Fruit fly (Drosophila melanogaster) whole organism, prepupa: ENCODE measurements around the gene CG6678.

Experiments
- Blimp-1 ChIP-seq: fragments of 200-800 bp; sonication (Bioruptor generic); optimal IDR thresholded peaks from 3 replicates; lab custom pipeline; 2017; ENCODE audit warnings: missing biosample characterization, missing genetic modification characterization, mild to moderate bottlenecking, moderate library complexity, missing genetic modification reagents
- CG10631 ChIP-seq: fragments of 200-800 bp; sonication (Bioruptor generic); optimal IDR thresholded peaks from 2 replicates; lab custom pipeline; 2016; ENCODE audit warnings: missing biosample characterization, missing genetic modification characterization
- CG10669 ChIP-seq: fragments of 200-800 bp; sonication (Bioruptor generic); optimal IDR thresholded peaks from 3 replicates; lab custom pipeline; 2018; ENCODE audit warnings: missing biosample characterization, mild to moderate bottlenecking, missing genetic modification characterization, moderate library complexity
- CG15336 ChIP-seq: fragments of 200-800 bp; sonication (Bioruptor generic); IDR thresholded peaks from 2 replicates; pipeline ENCODE4 v1.3.6; 2022; ENCODE audit warnings: missing biosample characterization, missing genetic modification characterization
- CG1621 ChIP-seq: fragments of 200-800 bp; sonication (Bioruptor generic); optimal IDR thresholded peaks from 3 replicates; lab custom pipeline; 2018; ENCODE audit warnings: missing biosample characterization, mild to moderate bottlenecking, missing genetic modification characterization
- CG3032 ChIP-seq: fragments of 200-800 bp; optimal IDR thresholded peaks from 2 replicates; lab custom pipeline; 2019; ENCODE audit warnings: missing biosample characterization, mild to moderate bottlenecking, missing genetic modification characterization, moderate library complexity
- CG31627 ChIP-seq: fragments of 200-800 bp; sonication (Bioruptor generic); optimal IDR thresholded peaks from 3 replicates; lab custom pipeline; 2016; ENCODE audit warnings: missing biosample characterization, missing genetic modification characterization
- CG32006 ChIP-seq: fragments of 200-800 bp; sonication (Bioruptor generic); optimal IDR thresholded peaks from 3 replicates; lab custom pipeline; 2017; ENCODE audit warnings: missing biosample characterization, mild to moderate bottlenecking, missing genetic modification characterization
- CG34406 ChIP-seq: fragments of 200-800 bp; sonication (Bioruptor generic); optimal IDR thresholded peaks from 3 replicates; lab custom pipeline; 2016; ENCODE audit warnings: missing biosample characterization, missing genetic modification characterization
- CG3919 ChIP-seq: fragments of 200-800 bp; sonication (Bioruptor generic); optimal IDR thresholded peaks from 3 replicates; lab custom pipeline; 2016; ENCODE audit warnings: missing biosample characterization, missing genetic modification characterization
- CG4318 ChIP-seq: fragments of 200-800 bp; sonication (Bioruptor generic); optimal IDR thresholded peaks from 3 replicates; lab custom pipeline; 2017; ENCODE audit warnings: missing biosample characterization, mild to moderate bottlenecking, missing genetic modification characterization
- CG6163 ChIP-seq: fragments of 200-800 bp; sonication (Bioruptor generic); IDR thresholded peaks from 3 replicates; pipeline ENCODE4 v1.3.6; 2022; ENCODE audit warnings: missing biosample characterization, missing genetic modification characterization
- CG6276 ChIP-seq: fragments of 200-800 bp; sonication (Bioruptor generic); optimal IDR thresholded peaks from 2 replicates; lab custom pipeline; 2017; ENCODE audit warnings: missing biosample characterization, mild to moderate bottlenecking, missing genetic modification characterization
- CG6808 ChIP-seq: fragments of 200-800 bp; sonication (Bioruptor generic); optimal IDR thresholded peaks from 3 replicates; lab custom pipeline; 2017; ENCODE audit warnings: missing biosample characterization, missing genetic modification characterization, mild to moderate bottlenecking, moderate library complexity, missing genetic modification reagents
- CG6854 ChIP-seq: fragments of 200-800 bp; sonication (Bioruptor generic); optimal IDR thresholded peaks from 2 replicates; lab custom pipeline; 2017; ENCODE audit warnings: missing biosample characterization, mild to moderate bottlenecking, missing genetic modification characterization
- CG7368 ChIP-seq: fragments of 200-800 bp; sonication (Bioruptor generic); optimal IDR thresholded peaks from 3 replicates; lab custom pipeline; 2016; ENCODE audit warnings: missing biosample characterization, missing genetic modification characterization
- CG8119 ChIP-seq: fragments of 200-800 bp; sonication (Bioruptor generic); IDR thresholded peaks from 3 replicates; pipeline ENCODE4 v1.3.6; 2022; ENCODE audit warnings: missing biosample characterization, missing genetic modification characterization
- CG8319 ChIP-seq: fragments of 200-800 bp; sonication (Bioruptor generic); optimal IDR thresholded peaks from 3 replicates; lab custom pipeline; 2016; ENCODE audit warnings: missing biosample characterization, missing genetic modification characterization
- CG9139 ChIP-seq: fragments of 200-800 bp; sonication (Bioruptor generic); optimal IDR thresholded peaks from 3 replicates; lab custom pipeline; 2017; ENCODE audit warnings: missing biosample characterization, mild to moderate bottlenecking, missing genetic modification characterization
- Eip75B ChIP-seq: fragments of 200-800 bp; sonication (Bioruptor generic); optimal IDR thresholded peaks from 3 replicates; lab custom pipeline; 2016; ENCODE audit warnings: missing biosample characterization, missing genetic modification characterization
- Eip78C ChIP-seq: fragments of 200-800 bp; sonication (Bioruptor generic); peaks from one replicate; lab custom pipeline; 2016; ENCODE audit warnings: missing biosample characterization, missing genetic modification characterization
- Eip93F ChIP-seq: fragments of 200-800 bp; sonication (Bioruptor generic); optimal IDR thresholded peaks from 2 replicates; lab custom pipeline; 2016; ENCODE audit warnings: missing biosample characterization, mild to moderate bottlenecking, missing genetic modification characterization
- Ets96B ChIP-seq: fragments of 200-800 bp; optimal IDR thresholded peaks from 2 replicates; lab custom pipeline; 2019; ENCODE audit warnings: missing biosample characterization, mild to moderate bottlenecking, missing genetic modification characterization, moderate library complexity
- Gug ChIP-seq: fragments of 200-800 bp; sonication (Bioruptor generic); IDR thresholded peaks from 2 replicates; pipeline ENCODE4 v1.3.6; 2022; ENCODE audit warnings: missing biosample characterization, missing genetic modification characterization
- Hr38 ChIP-seq: sonication (Bioruptor generic); optimal IDR thresholded peaks from 2 replicates; lab custom pipeline; 2016; ENCODE audit warnings: missing biosample characterization, missing genetic modification characterization
- Hr4 ChIP-seq: fragments of 200-800 bp; sonication (Bioruptor generic); optimal IDR thresholded peaks from 3 replicates; lab custom pipeline; 2016; ENCODE audit warnings: missing biosample characterization, missing genetic modification characterization
- Lpt ChIP-seq: fragments of 200-800 bp; sonication (Bioruptor generic); optimal IDR thresholded peaks from 3 replicates; lab custom pipeline; 2016; ENCODE audit warnings: missing biosample characterization, missing genetic modification characterization
- Met ChIP-seq: fragments of 200-800 bp; sonication (Bioruptor generic); optimal IDR thresholded peaks from 3 replicates; lab custom pipeline; 2016; ENCODE audit warnings: missing biosample characterization, missing genetic modification characterization
- OdsH ChIP-seq: fragments of 200-800 bp; sonication (Bioruptor generic); optimal IDR thresholded peaks from 3 replicates; lab custom pipeline; 2016; ENCODE audit warnings: missing biosample characterization, missing genetic modification characterization
- Smox ChIP-seq: fragments of 200-800 bp; sonication (Bioruptor generic); optimal IDR thresholded peaks from 3 replicates; lab custom pipeline; 2016; ENCODE audit warnings: missing biosample characterization, missing genetic modification characterization
- Sox102F ChIP-seq: fragments of 200-800 bp; sonication (Bioruptor generic); optimal IDR thresholded peaks from 2 replicates; lab custom pipeline; 2016; ENCODE audit warnings: missing biosample characterization, mild to moderate bottlenecking, missing genetic modification characterization
- Sox15 ChIP-seq: fragments of 200-800 bp; sonication (Bioruptor generic); optimal IDR thresholded peaks from 3 replicates; lab custom pipeline; 2016; ENCODE audit warnings: missing biosample characterization, missing genetic modification characterization
- achi ChIP-seq: fragments of 200-800 bp; sonication (Bioruptor generic); optimal IDR thresholded peaks from 3 replicates; lab custom pipeline; 2016; ENCODE audit warnings: missing biosample characterization, missing genetic modification characterization
- acj6 ChIP-seq: fragments of 200-800 bp; sonication (Bioruptor generic); optimal IDR thresholded peaks from 3 replicates; lab custom pipeline; 2016; ENCODE audit warnings: missing biosample characterization, missing genetic modification characterization
- cyc ChIP-seq: fragments of 200-800 bp; sonication (Bioruptor generic); optimal IDR thresholded peaks from 3 replicates; lab custom pipeline; 2016; ENCODE audit warnings: missing biosample characterization, missing genetic modification characterization
- dac ChIP-seq: fragments of 200-800 bp; sonication (Bioruptor generic); optimal IDR thresholded peaks from 2 replicates; lab custom pipeline; 2017; ENCODE audit warnings: missing biosample characterization, mild to moderate bottlenecking, missing genetic modification characterization
- dsx ChIP-seq: fragments of 200-800 bp; optimal IDR thresholded peaks from 3 replicates; lab custom pipeline; 2019; ENCODE audit warnings: missing biosample characterization, mild to moderate bottlenecking, missing genetic modification characterization, moderate library complexity; ENCODE audit not compliant: poor library complexity, severe bottlenecking
- eg ChIP-seq: fragments of 200-800 bp; sonication (Bioruptor generic); IDR thresholded peaks from 3 replicates; pipeline ENCODE4 v1.3.6; 2022; ENCODE audit warnings: missing biosample characterization, missing genetic modification characterization
- fd85E ChIP-seq: fragments of 200-800 bp; sonication (Bioruptor generic); optimal IDR thresholded peaks from 3 replicates; lab custom pipeline; 2016; ENCODE audit warnings: missing biosample characterization, missing genetic modification characterization
- fkh ChIP-seq: fragments of 200-800 bp; sonication (Bioruptor generic); optimal IDR thresholded peaks from 3 replicates; lab custom pipeline; 2017; ENCODE audit warnings: missing biosample characterization, mild to moderate bottlenecking, missing genetic modification characterization, moderate library complexity
- lz ChIP-seq: fragments of 200-800 bp; sonication (Bioruptor generic); optimal IDR thresholded peaks from 3 replicates; lab custom pipeline; 2016; ENCODE audit warnings: missing biosample characterization, missing genetic modification characterization
- pdm3 ChIP-seq: fragments of 200-800 bp; sonication (Bioruptor generic); optimal IDR thresholded peaks from 3 replicates; lab custom pipeline; 2016; ENCODE audit warnings: missing biosample characterization, missing genetic modification characterization
- salr ChIP-seq, 2 experiments: fragments of 200-800 bp; sonication (Bioruptor generic); optimal IDR thresholded peaks; 3 replicates each; lab custom pipeline; 2016 to 2018; ENCODE audit warnings: missing biosample characterization in 2 of 2, missing genetic modification characterization in 2 of 2, mild to moderate bottlenecking in 1 of 2
- spab ChIP-seq: fragments of 200-800 bp; sonication (Bioruptor generic); optimal IDR thresholded peaks from 2 replicates; lab custom pipeline; 2017; ENCODE audit warnings: missing biosample characterization, mild to moderate bottlenecking, missing genetic modification characterization, missing genetic modification reagents
- ss ChIP-seq, 2 experiments: fragments of 200-800 bp; sonication (Bioruptor generic); optimal IDR thresholded peaks; 2 replicates in 1 of 2; 3 replicates in 1 of 2; lab custom pipeline; 2017 to 2018; ENCODE audit warnings: mild to moderate bottlenecking in 2 of 2, missing biosample characterization in 2 of 2, missing genetic modification characterization in 2 of 2, moderate library complexity in 1 of 2
- svp ChIP-seq: fragments of 200-800 bp; sonication (Bioruptor generic); peaks from one replicate; lab custom pipeline; 2016; ENCODE audit warnings: missing biosample characterization, missing genetic modification characterization
- vri ChIP-seq: fragments of 200-800 bp; sonication (Bioruptor generic); optimal IDR thresholded peaks from 3 replicates; lab custom pipeline; 2016; ENCODE audit warnings: missing biosample characterization, mild to moderate bottlenecking, missing genetic modification characterization

Gene CG6678

DNA sequence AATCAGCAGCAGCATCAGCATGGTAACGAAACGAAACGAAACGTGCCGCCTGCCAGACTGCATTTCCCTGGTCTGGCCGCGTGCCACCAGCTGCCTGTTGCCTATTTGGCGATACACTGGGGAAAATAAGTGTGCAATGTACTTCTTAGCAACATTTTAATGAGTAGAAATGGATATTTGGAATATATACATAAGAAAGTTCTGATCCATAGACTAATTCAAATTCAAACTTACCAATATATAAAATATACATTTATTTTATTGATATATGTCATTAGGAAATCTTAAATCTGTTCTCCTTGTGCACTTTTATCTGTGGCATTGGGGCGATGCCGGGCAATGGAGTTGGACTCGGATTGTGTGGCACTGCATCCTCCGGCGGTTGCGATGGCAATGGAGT is 7.1 kb downstream of the CG6678 start (continued):
- TF ChIP-seq CG31627 (GFP tag; lab: Kevin White, UChicago), result no peak
- no peak for TF ChIP-seq Eip93F (GFP tag; lab: Kevin White, UChicago)
- TF ChIP-seq CG9139, result peak; percentile 35
- peak; percentile 22 for TF ChIP-seq lz (GFP tag; lab: Kevin White, UChicago)
- TF ChIP-seq CG3919, result peak; percentile 81
- peak; percentile 89 for TF ChIP-seq CG4318
- TF ChIP-seq Hr38 (GFP tag; lab: Kevin White, UChicago), result no peak
- TF ChIP-seq achi (GFP tag; lab: Kevin White, UChicago), result peak; percentile 84
- TF ChIP-seq dsx, result peak; percentile 86
- peak; percentile 83 for TF ChIP-seq CG3032 (tag; lab: Kevin White, UChicago)

- TF ChIP-seq CG32006 (GFP tag; lab: Kevin White, UChicago) (peak; percentile 43), Eip75B (GFP tag; lab: Kevin White, UChicago) (no peak), Hr38 (GFP tag; lab: Kevin White, UChicago) (no peak), dac (GFP tag; lab: Kevin White, UChicago) (no peak), Met (GFP tag; lab: Kevin White, UChicago) (peak; percentile 35), vri (GFP tag; lab: Kevin White, UChicago) (peak; percentile 15), CG8319 (GFP tag; lab: Kevin White, UChicago) (peak; percentile 33), cyc (GFP tag; lab: Kevin White, UChicago) (peak; percentile 38), CG6276 (GFP tag; lab: Kevin White, UChicago) (peak; percentile 36), fd85E (no peak), achi (GFP tag; lab: Kevin White, UChicago) (peak; percentile 19), eg (GFP tag; lab: Robert Waterston, UW) (peak; percentile 73), CG9139 (peak; percentile 0), Blimp-1 (GFP tag; lab: Kevin White, UChicago) (peak; percentile 55), spab (GFP tag; lab: Kevin White, UChicago) (no peak), CG6808 (GFP tag; lab: Kevin White, UChicago) (peak; percentile 55), Eip93F (GFP tag; lab: Kevin White, UChicago) (peak; percentile 1), CG3919 (peak; percentile 20), pdm3 (peak; percentile 44), CG6163 (peak; percentile 56; the same call in 2 of the 3 replicates), CG1621 (tag; lab: Kevin White, UChicago) (no peak), Hr4 (no peak), Ets96B (tag; lab: Kevin White, UChicago) (peak; percentile 2), Eip78C (GFP tag; lab: Kevin White, UChicago) (peak; percentile 68), OdsH (GFP tag; lab: Kevin White, UChicago) (peak; percentile 40), CG31627 (GFP tag; lab: Kevin White, UChicago) (peak; percentile 12), Smox (GFP tag; lab: Kevin White, UChicago) (peak; percentile 36), salr (GFP tag; optimal IDR thresholded peaks at IDR 0.05; lab: Kevin White, UChicago) (peak in 1 of 2 experiments; percentile 57), Lpt (peak; percentile 4), CG34406 (GFP tag; lab: Kevin White, UChicago) (peak; percentile 21), fkh (GFP tag; lab: Kevin White, UChicago) (no peak), ss (GFP tag; optimal IDR thresholded peaks at IDR 0.05; lab: Kevin White, UChicago) (peak in 1 of 2 experiments; percentile 33), CG15336 (GFP tag; lab: Robert Waterston, UW) (no peak), Sox15 (no peak), acj6 (peak; percentile 21), CG6854 (peak; percentile 78), CG7368 (GFP tag; lab: Kevin White, UChicago) (peak; percentile 8), CG10631 (GFP tag; lab: Kevin White, UChicago) (peak; percentile 53), CG10669 (GFP tag; lab: Kevin White, UChicago) (peak; percentile 41), CG8119 (no peak), Gug (GFP tag; lab: Robert Waterston, UW) (no peak), Sox102F (GFP tag; lab: Kevin White, UChicago) (no peak), svp (GFP tag; lab: Kevin White, UChicago) (peak; percentile 74)
Observed at dm6 chr3R:21895961-21896875, 9.4 kb downstream of the CG6678 start.
